Fruit fly (Drosophila melanogaster) Kc167 (cell line): ENCODE results near the gene nuf.

ENCODE experiments used
- Myc ChIP-seq: fragments of >200 bp; optimal IDR thresholded peaks from 2 replicates; lab custom pipeline; 2017; ENCODE audit warnings: missing external identifiers
- Sin3A ChIP-seq: fragments of >200 bp; optimal IDR thresholded peaks from 2 replicates; lab custom pipeline; 2018; ENCODE audit warnings: missing external identifiers
- h ChIP-seq: fragments of >200 bp; optimal IDR thresholded peaks from 3 replicates; lab custom pipeline; 2018; ENCODE audit warnings: missing external identifiers
- psq ChIP-seq: fragments of >200 bp; optimal IDR thresholded peaks from 2 replicates; lab custom pipeline; 2017; ENCODE audit warnings: missing external identifiers
- ttk ChIP-seq: sonication (Bioruptor generic); optimal IDR thresholded peaks from 2 replicates; lab custom pipeline; 2017; ENCODE audit warnings: missing external identifiers

dm6 chr3L:14152608-14153007 lies 38.1 kb upstream of the nuf start:
- TF ChIP-seq ttk (lab: Kevin White, UChicago) (no peak), h (no peak), Sin3A (no peak), psq (no peak), Myc (lab: Kevin White, UChicago) (no peak)
